Worm (Caenorhabditis elegans) whole organism, L3 larva: ENCODE data around the gene T20D4.11.

ENCODE experiments used
- aly-2 ChIP-seq: fragments of 150-350 bp; optimal IDR thresholded peaks from 2 replicates; lab custom pipeline; 2014; ENCODE audit warnings: missing biosample characterization, missing genetic modification characterization
- fkh-10 ChIP-seq: sonication (generic microtip); optimal IDR thresholded peaks from 2 replicates; lab custom pipeline; 2017; ENCODE audit warnings: missing biosample characterization, missing genetic modification reagents, missing genetic modification characterization

DNA sequence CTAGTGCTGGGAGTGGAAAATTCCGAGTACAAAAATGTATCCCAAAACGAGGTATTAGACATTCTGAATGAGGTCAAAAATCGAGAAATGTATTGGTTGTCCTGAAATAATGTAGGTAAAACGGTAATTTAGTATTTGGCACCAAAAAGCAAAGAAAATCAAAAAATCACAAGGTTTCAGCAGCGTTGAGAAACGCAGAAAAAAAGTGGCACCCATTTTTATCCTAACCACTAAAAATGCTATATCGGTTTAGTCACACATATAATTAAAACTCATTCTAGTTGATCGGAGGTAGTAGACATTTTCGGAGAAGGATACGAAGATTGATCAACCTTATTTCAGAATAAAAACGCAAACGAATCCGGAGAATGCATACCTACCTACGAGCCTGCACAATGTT lies 25.8 kb upstream of the T20D4.11 start, which contains the start of gene srx-121:
- no peak for TF ChIP-seq fkh-10 (GFP tag; lab: Kevin White, UChicago)
- TF ChIP-seq aly-2 = no peak
